Fruit fly (Drosophila melanogaster): ENCODE data around the gene CG14566.
A peak's percentile ranks its signal among the peaks of the same experiment; 100 is the strongest.

CG14566 gene

dm6 chr3L:21728616-21729047, 11.5 kb downstream of the CG14566 start, which contains the start of the genes CG11247 and Polr2H (continued):
- TF ChIP-seq hkb (optimal IDR thresholded peaks at IDR 0.05) (peak; percentile 73), hkb (GFP tag; IDR thresholded peaks at IDR 0.05) (peak; percentile 76), disco-r (GFP tag; optimal IDR thresholded peaks at IDR 0.05) (peak; percentile 72), CG1792 (GFP tag; optimal IDR thresholded peaks at IDR 0.05) (peak; percentile 89), fd102C (GFP tag; optimal IDR thresholded peaks at IDR 0.05) (no peak), pb (GFP tag; optimal IDR thresholded peaks at IDR 0.05) (peak; percentile 86), CG2120 (GFP tag; optimal IDR thresholded peaks at IDR 0.05) (peak; percentile 97), CG7556 (GFP tag; optimal IDR thresholded peaks at IDR 0.05) (peak; percentile 66), CG18476 (GFP tag; optimal IDR thresholded peaks at IDR 0.05) (peak; percentile 85), CG1024 (GFP tag; IDR thresholded peaks at IDR 0.05) (peak; percentile 82), sima (GFP tag; optimal IDR thresholded peaks at IDR 0.05) (peak; percentile 61), Hsf (GFP tag; optimal IDR thresholded peaks at IDR 0.05) (peak; percentile 97), Atf3 (GFP tag; optimal IDR thresholded peaks at IDR 0.05) (peak; percentile 90), Sry-β (GFP tag; optimal IDR thresholded peaks at IDR 0.05) (peak; percentile 66), Mad (GFP tag; optimal IDR thresholded peaks at IDR 0.05) (peak; percentile 96), CG7745 (tag; optimal IDR thresholded peaks at IDR 0.05) (no peak), vnd (GFP tag; IDR thresholded peaks at IDR 0.05; ENCODE audit: partially characterized antibody) (peak; percentile 78), HLH54F (GFP tag; optimal IDR thresholded peaks at IDR 0.05) (peak; percentile 97), Lpt (GFP tag; optimal IDR thresholded peaks at IDR 0.05) (no peak), Mrtf (GFP tag; IDR thresholded peaks at IDR 0.05) (peak; percentile 90), CG31365 (tag; optimal IDR thresholded peaks at IDR 0.05) (no peak), CG5245 (GFP tag; optimal IDR thresholded peaks at IDR 0.05) (peak; percentile 81), CG11723 (GFP tag; optimal IDR thresholded peaks at IDR 0.05) (peak; percentile 83), Nf-YC (tag; optimal IDR thresholded peaks at IDR 0.05) (peak; percentile 70), Fer3 (tag; optimal IDR thresholded peaks at IDR 0.05) (peak; percentile 81), Fer2 (tag; optimal IDR thresholded peaks at IDR 0.05) (peak; percentile 78), ase (GFP tag; IDR thresholded peaks at IDR 0.05) (peak; percentile 92), hbn (GFP tag; IDR thresholded peaks at IDR 0.05; ENCODE audit: partially characterized antibody) (peak; percentile 66; the same call in 1 of the 2 replicates), Six4 (GFP tag; optimal IDR thresholded peaks at IDR 0.05) (peak; percentile 81), Eip74EF (GFP tag; optimal IDR thresholded peaks at IDR 0.05) (no peak), Doc3 (GFP tag; IDR thresholded peaks at IDR 0.05; ENCODE audit: partially characterized antibody) (peak; percentile 71), CG12071 (GFP tag; optimal IDR thresholded peaks at IDR 0.05) (peak; percentile 51), ERR (GFP tag; optimal IDR thresholded peaks at IDR 0.05) (peak; percentile 79), CG3065 (GFP tag; optimal IDR thresholded peaks at IDR 0.05) (peak; percentile 84), fd96Cb (tag; optimal IDR thresholded peaks at IDR 0.05) (peak; percentile 85), CG3726 (GFP tag; IDR thresholded peaks at IDR 0.05) (peak; percentile 83; the same call in 2 of the 3 replicates), CG3407 (GFP tag; optimal IDR thresholded peaks at IDR 0.05) (peak; percentile 50), knrl (GFP tag; IDR thresholded peaks at IDR 0.05; ENCODE audit: partially characterized antibody) (peak; percentile 90), CG12659 (GFP tag; optimal IDR thresholded peaks at IDR 0.05) (peak; percentile 91), Asciz (GFP tag; optimal IDR thresholded peaks at IDR 0.05) (no peak), CG12236 (GFP tag; optimal IDR thresholded peaks at IDR 0.05) (peak; percentile 83), ato (GFP tag; IDR thresholded peaks at IDR 0.05; ENCODE audit: partially characterized antibody) (0 out of 2 replicates have a peak, but pooled peaks have one; percentile 48), nau (GFP tag; optimal IDR thresholded peaks at IDR 0.05) (peak; percentile 59), CG7987 (GFP tag; optimal IDR thresholded peaks at IDR 0.05) (peak; percentile 55), nerfin-2 (GFP tag; IDR thresholded peaks at IDR 0.05; ENCODE audit: partially characterized antibody) (peak; percentile 60), CG2129 (GFP tag; IDR thresholded peaks at IDR 0.05; ENCODE audit: partially characterized antibody) (peak; percentile 59), jing (GFP tag; optimal IDR thresholded peaks at IDR 0.05) (peak; percentile 79), MESR4 (GFP tag; optimal IDR thresholded peaks at IDR 0.05) (no peak), CG4328 (GFP tag; optimal IDR thresholded peaks at IDR 0.05) (peak; percentile 69)
